Fruit fly (Drosophila melanogaster) whole organism, embryonic: ENCODE results near the gene pbl.
A peak's percentile ranks its signal among the peaks of the same experiment; 100 is the strongest.

ENCODE experiments used
- Asciz ChIP-seq: fragments of 200-800 bp; sonication (Bioruptor generic); optimal IDR thresholded peaks from 2 replicates; lab custom pipeline; 2017; ENCODE audit warnings: missing biosample characterization, mild to moderate bottlenecking, missing genetic modification characterization, missing genetic modification reagents
- CG10654 ChIP-seq: fragments of 200-800 bp; sonication (Bioruptor generic); optimal IDR thresholded peaks from 2 replicates; lab custom pipeline; 2016; ENCODE audit warnings: missing biosample characterization, missing genetic modification characterization
- CG11504 ChIP-seq: fragments of 200-800 bp; sonication (Bioruptor generic); optimal IDR thresholded peaks from 3 replicates; lab custom pipeline; 2019; ENCODE audit warnings: missing biosample characterization, mild to moderate bottlenecking, missing genetic modification characterization, moderate library complexity
- CG11560 ChIP-seq: fragments of 200-800 bp; sonication (Bioruptor generic); IDR thresholded peaks from 3 replicates; pipeline ENCODE4 v1.3.6; 2022; ENCODE audit warnings: missing biosample characterization, missing genetic modification characterization
- CG12155 ChIP-seq: fragments of 200-800 bp; sonication (Bioruptor generic); optimal IDR thresholded peaks from 3 replicates; lab custom pipeline; 2016; ENCODE audit warnings: missing biosample characterization, missing genetic modification characterization
- CG14050 ChIP-seq: fragments of 200-800 bp; sonication (Bioruptor generic); IDR thresholded peaks from 3 replicates; pipeline ENCODE4 v1.3.6; 2022; ENCODE audit warnings: missing biosample characterization, missing genetic modification characterization
- CG14710 ChIP-seq: fragments of 200-800 bp; sonication (Bioruptor generic); optimal IDR thresholded peaks from 3 replicates; lab custom pipeline; 2019; ENCODE audit warnings: missing biosample characterization, mild to moderate bottlenecking, missing genetic modification characterization, moderate library complexity
- CG15696 ChIP-seq: fragments of 200-800 bp; sonication (Bioruptor generic); optimal IDR thresholded peaks from 2 replicates; lab custom pipeline; 2019; ENCODE audit warnings: missing biosample characterization, mild to moderate bottlenecking, missing genetic modification characterization, moderate library complexity
- CG17328 ChIP-seq: fragments of 200-800 bp; sonication (Bioruptor generic); IDR thresholded peaks from 2 replicates; pipeline ENCODE4 v1.3.6; 2022; ENCODE audit warnings: missing biosample characterization, missing genetic modification characterization
- CG31365 ChIP-seq: fragments of 200-800 bp; sonication (Bioruptor generic); optimal IDR thresholded peaks from 2 replicates; lab custom pipeline; 2018; ENCODE audit warnings: missing biosample characterization, mild to moderate bottlenecking, missing genetic modification characterization
- CG4424 ChIP-seq: fragments of 200-800 bp; sonication (Bioruptor generic); optimal IDR thresholded peaks from 3 replicates; lab custom pipeline; 2016; ENCODE audit warnings: missing biosample characterization, missing genetic modification characterization
- CG5180 ChIP-seq: fragments of 200-800 bp; sonication (Bioruptor generic); optimal IDR thresholded peaks from 3 replicates; lab custom pipeline; 2017; ENCODE audit warnings: missing biosample characterization, missing genetic modification characterization, mild to moderate bottlenecking, moderate library complexity, missing genetic modification reagents
- CG6689 ChIP-seq: fragments of 200-800 bp; sonication (Bioruptor generic); IDR thresholded peaks from 2 replicates; pipeline ENCODE4 v1.3.6; 2022; ENCODE audit warnings: missing biosample characterization, missing genetic modification characterization
- CG7839 ChIP-seq: fragments of 200-800 bp; sonication (Bioruptor generic); optimal IDR thresholded peaks from 3 replicates; lab custom pipeline; 2018; ENCODE audit warnings: missing biosample characterization, mild to moderate bottlenecking, missing genetic modification characterization, moderate library complexity
- CG9437 ChIP-seq: fragments of 200-800 bp; sonication (Bioruptor generic); optimal IDR thresholded peaks from 2 replicates; lab custom pipeline; 2018; ENCODE audit warnings: missing biosample characterization, mild to moderate bottlenecking, missing genetic modification characterization
- CoRest ChIP-seq: fragments of 200-800 bp; sonication (Bioruptor generic); optimal IDR thresholded peaks from 3 replicates; lab custom pipeline; 2018; ENCODE audit warnings: missing biosample characterization, mild to moderate bottlenecking, missing genetic modification characterization, moderate library complexity
- D19A ChIP-seq: fragments of 200-800 bp; optimal IDR thresholded peaks from 3 replicates; lab custom pipeline; 2019; ENCODE audit warnings: missing biosample characterization, mild to moderate bottlenecking, missing genetic modification characterization, moderate library complexity
- Doc3 ChIP-seq: fragments of 200-800 bp; sonication (Bioruptor generic); IDR thresholded peaks from 3 replicates; pipeline ENCODE4 v1.3.6; 2022; ENCODE audit warnings: missing biosample characterization, missing genetic modification characterization; ENCODE audit not compliant: partially characterized antibody
- ERR ChIP-seq: fragments of 200-800 bp; sonication (Bioruptor generic); optimal IDR thresholded peaks from 2 replicates; lab custom pipeline; 2016; ENCODE audit warnings: missing biosample characterization, missing genetic modification characterization
- Ets97D ChIP-seq: fragments of 200-800 bp; sonication (Bioruptor generic); optimal IDR thresholded peaks from 3 replicates; lab custom pipeline; 2016; ENCODE audit warnings: missing biosample characterization, missing genetic modification characterization
- HLH4C ChIP-seq: fragments of 200-800 bp; sonication (Bioruptor generic); IDR thresholded peaks from 3 replicates; pipeline ENCODE4 v1.3.6; 2022; ENCODE audit warnings: missing biosample characterization, missing genetic modification characterization; ENCODE audit not compliant: partially characterized antibody
- Hmx ChIP-seq: fragments of 200-800 bp; sonication (Bioruptor generic); optimal IDR thresholded peaks from 2 replicates; lab custom pipeline; 2016; ENCODE audit warnings: missing biosample characterization, missing genetic modification characterization
- Kr ChIP-seq: fragments of 200-800 bp; sonication (Bioruptor generic); optimal IDR thresholded peaks from 2 replicates; lab custom pipeline; 2017; ENCODE audit warnings: missing biosample characterization, mild to moderate bottlenecking, missing genetic modification characterization
- Mad ChIP-seq: fragments of 200-800 bp; sonication (Bioruptor generic); optimal IDR thresholded peaks from 2 replicates; lab custom pipeline; 2016; ENCODE audit warnings: missing biosample characterization, missing genetic modification characterization
- Nf-YB ChIP-seq: fragments of 200-800 bp; sonication (Bioruptor generic); optimal IDR thresholded peaks from 3 replicates; lab custom pipeline; 2019; ENCODE audit warnings: missing biosample characterization, mild to moderate bottlenecking, missing genetic modification characterization, moderate library complexity
- Oli ChIP-seq: fragments of 200-800 bp; sonication (Bioruptor generic); optimal IDR thresholded peaks from 2 replicates; lab custom pipeline; 2018; ENCODE audit warnings: missing biosample characterization, mild to moderate bottlenecking, missing genetic modification characterization, moderate library complexity
- Ptx1 ChIP-seq: fragments of 200-800 bp; sonication (Bioruptor generic); IDR thresholded peaks from 2 replicates; pipeline ENCODE4 v1.3.6; 2022; ENCODE audit warnings: missing biosample characterization, missing genetic modification characterization
- Sox100B ChIP-seq: fragments of 200-800 bp; sonication (Bioruptor generic); optimal IDR thresholded peaks from 3 replicates; lab custom pipeline; 2018; ENCODE audit warnings: missing biosample characterization, mild to moderate bottlenecking, missing genetic modification characterization
- Ssrp ChIP-seq: fragments of 200-800 bp; sonication (Bioruptor generic); optimal IDR thresholded peaks from 2 replicates; lab custom pipeline; 2018; ENCODE audit warnings: missing biosample characterization, mild to moderate bottlenecking, missing genetic modification characterization, moderate library complexity
- Trl ChIP-seq, 3 experiments: fragments of >200 bp in 2 of 3; fragments of 200-800 bp in 1 of 3; sonication (Bioruptor generic) in 1 of 3; optimal IDR thresholded peaks; 2 replicates in 1 of 3; 3 replicates in 2 of 3; lab custom pipeline; 2016 to 2017; ENCODE audit warnings: missing biosample characterization in 1 of 3, missing genetic modification characterization in 1 of 3
- Xrp1 ChIP-seq: fragments of 200-800 bp; sonication (Bioruptor generic); IDR thresholded peaks from 2 replicates; pipeline ENCODE4 v1.3.6; 2022; ENCODE audit warnings: missing biosample characterization, missing genetic modification characterization
- dati ChIP-seq: fragments of 200-800 bp; sonication (Bioruptor generic); IDR thresholded peaks from 2 replicates; pipeline ENCODE4 v1.3.6; 2022; ENCODE audit warnings: missing biosample characterization, missing genetic modification characterization
- esg ChIP-seq: fragments of 200-800 bp; sonication (Bioruptor generic); conservative IDR thresholded peaks from 2 replicates; pipeline ENCODE4 v1.3.6; 2022; ENCODE audit warnings: missing biosample characterization, missing genetic modification characterization
- exex ChIP-seq: fragments of 200-800 bp; sonication (Bioruptor generic); optimal IDR thresholded peaks from 4 replicates; lab custom pipeline; 2018; ENCODE audit warnings: missing biosample characterization, mild to moderate bottlenecking, missing genetic modification characterization, moderate library complexity
- fd3F ChIP-seq: fragments of 200-800 bp; sonication (Bioruptor generic); optimal IDR thresholded peaks from 2 replicates; lab custom pipeline; 2018; ENCODE audit warnings: missing biosample characterization, mild to moderate bottlenecking, missing genetic modification characterization, moderate library complexity
- ftz-f1 ChIP-seq: fragments of 200-800 bp; sonication (Bioruptor generic); optimal IDR thresholded peaks from 2 replicates; lab custom pipeline; 2016; ENCODE audit warnings: missing biosample characterization, missing genetic modification characterization
- fu2 ChIP-seq: fragments of 200-800 bp; sonication (Bioruptor generic); optimal IDR thresholded peaks from 2 replicates; lab custom pipeline; 2016; ENCODE audit warnings: missing biosample characterization, missing genetic modification characterization
- grau ChIP-seq: fragments of 200-800 bp; optimal IDR thresholded peaks from 3 replicates; lab custom pipeline; 2019; ENCODE audit warnings: missing biosample characterization, mild to moderate bottlenecking, missing genetic modification characterization, moderate library complexity
- lilli ChIP-seq: fragments of 200-800 bp; sonication (Bioruptor generic); optimal IDR thresholded peaks from 3 replicates; lab custom pipeline; 2016; ENCODE audit warnings: missing biosample characterization, missing genetic modification characterization
- luna ChIP-seq: fragments of 200-800 bp; sonication (Bioruptor generic); optimal IDR thresholded peaks from 2 replicates; lab custom pipeline; 2016; ENCODE audit warnings: missing biosample characterization, missing genetic modification characterization
- oc ChIP-seq: fragments of 200-800 bp; sonication (Bioruptor generic); optimal IDR thresholded peaks from 2 replicates; lab custom pipeline; 2018; ENCODE audit warnings: missing biosample characterization, mild to moderate bottlenecking, missing genetic modification characterization, moderate library complexity
- repo ChIP-seq: fragments of 200-800 bp; sonication (Bioruptor generic); optimal IDR thresholded peaks from 2 replicates; lab custom pipeline; 2016; ENCODE audit warnings: missing biosample characterization, missing genetic modification characterization
- row ChIP-seq: fragments of 200-800 bp; sonication (Bioruptor generic); IDR thresholded peaks from 3 replicates; pipeline ENCODE4 v1.3.6; 2022; ENCODE audit warnings: missing biosample characterization, missing genetic modification characterization
- slbo ChIP-seq: fragments of 200-800 bp; sonication (Bioruptor generic); IDR thresholded peaks from 2 replicates; pipeline ENCODE4 v1.3.6; 2022; ENCODE audit warnings: missing biosample characterization, missing genetic modification characterization
- sqz ChIP-seq: fragments of 200-800 bp; sonication (Bioruptor generic); optimal IDR thresholded peaks from 3 replicates; lab custom pipeline; 2018; ENCODE audit warnings: missing biosample characterization, mild to moderate bottlenecking, missing genetic modification characterization
- stc ChIP-seq: fragments of 200-800 bp; sonication (Bioruptor generic); IDR thresholded peaks from 2 replicates; pipeline ENCODE4 v1.3.6; 2022; ENCODE audit warnings: missing biosample characterization, missing genetic modification characterization
- tgo ChIP-seq: fragments of 200-800 bp; sonication (Bioruptor generic); IDR thresholded peaks from 3 replicates; pipeline ENCODE4 v1.3.6; 2022; ENCODE audit warnings: missing biosample characterization, missing genetic modification characterization
- vvl ChIP-seq: fragments of 200-800 bp; sonication (Bioruptor generic); IDR thresholded peaks from 2 replicates; pipeline ENCODE4 v1.3.6; 2022; ENCODE audit warnings: missing biosample characterization, missing genetic modification characterization
- z ChIP-seq: fragments of 200-800 bp; sonication (Bioruptor generic); IDR thresholded peaks from 3 replicates; pipeline ENCODE4 v1.3.6; 2022; ENCODE audit warnings: missing biosample characterization, missing genetic modification characterization

pbl gene

dm6 chr3L:7861807-7862206 lies 49.9 kb downstream of the pbl start (continued):
- TF ChIP-seq ftz-f1 (GFP tag; lab: Kevin White, UChicago): no peak
- TF ChIP-seq ERR (GFP tag; lab: Kevin White, UChicago): no peak
- TF ChIP-seq CG4424 (GFP tag; lab: Kevin White, UChicago): peak; percentile 48
- TF ChIP-seq CG10654 (GFP tag; lab: Kevin White, UChicago): peak; percentile 20
- no peak for TF ChIP-seq CG31365 (tag; lab: Kevin White, UChicago)
- TF ChIP-seq Nf-YB (GFP tag; lab: Kevin White, UChicago): peak; percentile 14
- TF ChIP-seq CG15696: peak; percentile 47
- peak; percentile 52 for TF ChIP-seq CG7839
- peak; percentile 40 for TF ChIP-seq Sox100B (GFP tag; lab: Kevin White, UChicago)
- peak; percentile 40 for TF ChIP-seq Oli (tag; lab: Kevin White, UChicago)
- peak; percentile 64 for TF ChIP-seq grau (tag; lab: Kevin White, UChicago)
- TF ChIP-seq row: peak; percentile 22; the same call in 2 of the 3 replicates
- TF ChIP-seq luna (GFP tag; lab: Kevin White, UChicago): no peak
- TF ChIP-seq CG6689 (GFP tag; lab: Robert Waterston, UW): peak; percentile 64
- TF ChIP-seq CG11504 (tag; lab: Kevin White, UChicago): peak; percentile 57
- TF ChIP-seq Xrp1: peak; percentile 33; the same call in 1 of the 2 replicates
- peak; percentile 1 for TF ChIP-seq lilli
- TF ChIP-seq stc (GFP tag; lab: Robert Waterston, UW): peak; percentile 43; the same call in 1 of the 2 replicates
- no peak for TF ChIP-seq CG9437 (GFP tag; lab: Kevin White, UChicago)
- TF ChIP-seq CG14710 (tag; lab: Kevin White, UChicago): peak; percentile 54
- TF ChIP-seq esg (GFP tag; lab: Robert Waterston, UW): 0 out of 2 replicates have a peak, but pooled peaks have one; percentile 17
- no peak for TF ChIP-seq fu2 (GFP tag; lab: Kevin White, UChicago)
- peak; percentile 58 for TF ChIP-seq slbo (GFP tag; lab: Robert Waterston, UW)
- peak; percentile 38 for TF ChIP-seq Ssrp
- 0 out of 3 replicates have a peak, but pooled peaks have one; percentile 32 for TF ChIP-seq tgo (GFP tag; lab: Robert Waterston, UW)
- TF ChIP-seq vvl (GFP tag; lab: Robert Waterston, UW): peak; percentile 21; the same call in 1 of the 2 replicates
- peak; percentile 65 for TF ChIP-seq CoRest
- TF ChIP-seq sqz (GFP tag; lab: Kevin White, UChicago): peak; percentile 26
- TF ChIP-seq oc (tag; lab: Kevin White, UChicago): no peak

- TF ChIP-seq CG6689 (GFP tag; lab: Robert Waterston, UW): peak; percentile 73
- no peak for TF ChIP-seq dati (GFP tag; lab: Robert Waterston, UW)
- peak; percentile 47 for TF ChIP-seq CG12155 (GFP tag; lab: Kevin White, UChicago)
- no peak for TF ChIP-seq Trl (optimal IDR thresholded peaks at IDR 0.05; lab: Kevin White, UChicago)
- peak; percentile 39 for TF ChIP-seq Trl (GFP tag; optimal IDR thresholded peaks at IDR 0.05; lab: Kevin White, UChicago)
- TF ChIP-seq D19A (tag; lab: Kevin White, UChicago): no peak
- no peak for TF ChIP-seq Asciz (GFP tag; lab: Kevin White, UChicago)
- TF ChIP-seq CG17328: peak; percentile 71
- no peak for TF ChIP-seq Mad (GFP tag; lab: Kevin White, UChicago)
- no peak for TF ChIP-seq CG5180
- peak; percentile 28; the same call in 2 of the 3 replicates for TF ChIP-seq CG14050 (GFP tag; lab: Robert Waterston, UW)
- TF ChIP-seq Hmx: no peak
- peak; percentile 95 for TF ChIP-seq exex (tag; lab: Kevin White, UChicago)
- TF ChIP-seq fd3F: peak; percentile 46
- peak; percentile 15 for TF ChIP-seq Ets97D
- no peak for TF ChIP-seq repo
- TF ChIP-seq Kr: no peak
- TF ChIP-seq z: no peak
- peak; percentile 56 for TF ChIP-seq Ptx1
- no peak for TF ChIP-seq Doc3 (GFP tag; lab: Robert Waterston, UW)
- TF ChIP-seq HLH4C: no peak
- peak; percentile 25; the same call in 1 of the 3 replicates for TF ChIP-seq CG11560 (tag; lab: Robert Waterston, UW)
- TF ChIP-seq CG15696: no peak
Measured at dm6 chr3L:7860634-7861431, 50.9 kb downstream of the pbl start.
